Fruit fly (Drosophila melanogaster): ENCODE measurements around the gene CG3625.

CG3625 gene

dm6 chr2L:297480-298284, 6.1 kb upstream of the CG3625 start, which contains the start of gene Pi3K21B:
Gene Pi3K21B, plus strand, starts transcription at chr2L:297880.
- TF ChIP-seq N (GFP tag; optimal IDR thresholded peaks at IDR 0.05): peak; percentile 16
- TF ChIP-seq dmrt93B (GFP tag; optimal IDR thresholded peaks at IDR 0.05): peak; percentile 86
- TF ChIP-seq HLH106 (tag; optimal IDR thresholded peaks at IDR 0.05): peak; percentile 93
- TF ChIP-seq sv (GFP tag; optimal IDR thresholded peaks at IDR 0.05): peak; percentile 91
- peak; percentile 76 for TF ChIP-seq brk (GFP tag; optimal IDR thresholded peaks at IDR 0.05)
- TF ChIP-seq lola (GFP tag; optimal IDR thresholded peaks at IDR 0.05): no peak
- peak; percentile 92 for TF ChIP-seq ey (GFP tag; optimal IDR thresholded peaks at IDR 0.05)
- TF ChIP-seq Sp1 (GFP tag; optimal IDR thresholded peaks at IDR 0.05): peak; percentile 92
- no peak for TF ChIP-seq pan (optimal IDR thresholded peaks at IDR 0.05)
- peak; percentile 93 for TF ChIP-seq dsf (GFP tag; optimal IDR thresholded peaks at IDR 0.05; ENCODE audit: borderline replicate concordance)
- peak; percentile 92 for TF ChIP-seq fru (GFP tag; optimal IDR thresholded peaks at IDR 0.05)
- peak; percentile 92 for TF ChIP-seq jim (GFP tag; optimal IDR thresholded peaks at IDR 0.05)
- TF ChIP-seq sage (GFP tag; optimal IDR thresholded peaks at IDR 0.05): peak; percentile 71
- TF ChIP-seq Hr83 (GFP tag; optimal IDR thresholded peaks at IDR 0.05; ENCODE audit: poor library complexity, severe bottlenecking): peak; percentile 100
- peak; percentile 49 to 98 for TF ChIP-seq foxo (GFP tag; optimal IDR thresholded peaks at IDR 0.05)
- TF ChIP-seq Vsx2 (GFP tag; optimal IDR thresholded peaks at IDR 0.05; ENCODE audit: partially characterized antibody): no peak
- TF ChIP-seq GATAd (GFP tag; optimal IDR thresholded peaks at IDR 0.05): no peak
- TF ChIP-seq br (GFP tag; optimal IDR thresholded peaks at IDR 0.05): peak; percentile 94
- TF ChIP-seq Hr78 (GFP tag; optimal IDR thresholded peaks at IDR 0.05): no peak
- TF ChIP-seq Dif (GFP tag; optimal IDR thresholded peaks at IDR 0.05; ENCODE audit: partially characterized antibody): peak; percentile 37
- peak; percentile 85 for TF ChIP-seq CG9705 (GFP tag; optimal IDR thresholded peaks at IDR 0.05)
- TF ChIP-seq psq (GFP tag; optimal IDR thresholded peaks at IDR 0.05): peak; percentile 85
- TF ChIP-seq Dfd (GFP tag; optimal IDR thresholded peaks at IDR 0.05): peak; percentile 12
- TF ChIP-seq Jra (GFP tag; optimal IDR thresholded peaks at IDR 0.05): peak; percentile 96
- peak; percentile 91 for TF ChIP-seq CG32264 (GFP tag; optimal IDR thresholded peaks at IDR 0.05)
- peak; percentile 98 for TF ChIP-seq tai (GFP tag; optimal IDR thresholded peaks at IDR 0.05)
- TF ChIP-seq h (GFP tag; optimal IDR thresholded peaks at IDR 0.05): peak; percentile 90
- no peak for TF ChIP-seq Abd-B (GFP tag; optimal IDR thresholded peaks at IDR 0.05)
- no peak for TF ChIP-seq dl (GFP tag; optimal IDR thresholded peaks at IDR 0.05; ENCODE audit: insufficient read depth in 1 of 2, partially characterized antibody in 2 of 2)
- no peak for TF ChIP-seq usp (GFP tag; optimal IDR thresholded peaks at IDR 0.05)
- peak; percentile 89 for TF ChIP-seq Mio (GFP tag; optimal IDR thresholded peaks at IDR 0.05)
- no peak for TF ChIP-seq Rel (GFP tag; optimal IDR thresholded peaks at IDR 0.05)
- peak; percentile 25 for TF ChIP-seq Rel (tag; optimal IDR thresholded peaks at IDR 0.05)
- peak; percentile 95 for TF ChIP-seq rgr (GFP tag; optimal IDR thresholded peaks at IDR 0.05)
- peak; percentile 98 for TF ChIP-seq Hnf4 (GFP tag; optimal IDR thresholded peaks at IDR 0.05)
- no peak for TF ChIP-seq Myc (optimal IDR thresholded peaks at IDR 0.05)
- TF ChIP-seq woc (GFP tag; optimal IDR thresholded peaks at IDR 0.05): peak; percentile 79
- TF ChIP-seq OdsH (GFP tag; optimal IDR thresholded peaks at IDR 0.05): peak; percentile 89
- no peak for TF ChIP-seq CrebA (GFP tag; optimal IDR thresholded peaks at IDR 0.05; ENCODE audit: borderline replicate concordance)

Measured in whole organism, wandering third instar larva.